Worm (Caenorhabditis elegans) whole organism, midembryonic: ENCODE results near the gene C27C12.3.

Source experiments
- T22C8.4 ChIP-seq: fragments of 200-800 bp; sonication (Bioruptor generic); IDR thresholded peaks from 2 replicates; pipeline ENCODE4 v1.3.6; 2022; ENCODE audit warnings: missing genetic modification characterization, missing compliant biosample characterization
- cog-1 ChIP-seq: sonication (generic microtip); optimal IDR thresholded peaks from 2 replicates; lab custom pipeline; 2016; ENCODE audit warnings: missing genetic modification characterization, missing compliant biosample characterization
- flt-1 ChIP-seq: fragments of 200-800 bp; sonication (Bioruptor generic); IDR thresholded peaks from 2 replicates; pipeline ENCODE4 v1.3.6; 2022; ENCODE audit warnings: missing genetic modification characterization, missing compliant biosample characterization
- ref-1 ChIP-seq: fragments of 200-800 bp; sonication (Bioruptor generic); conservative IDR thresholded peaks from 2 replicates; pipeline ENCODE4 v1.3.6; 2022; ENCODE audit warnings: missing genetic modification reagents, missing genetic modification characterization, missing compliant biosample characterization
- tab-1 ChIP-seq: fragments of 200-800 bp; sonication (Bioruptor generic); IDR thresholded peaks from 2 replicates; pipeline ENCODE4 v1.3.6; 2022; ENCODE audit warnings: missing genetic modification characterization, missing compliant biosample characterization
- ztf-23 ChIP-seq: fragments of 200-800 bp; sonication (Bioruptor generic); IDR thresholded peaks from 2 replicates; pipeline ENCODE4 v1.3.6; 2022; ENCODE audit warnings: missing genetic modification reagents, missing genetic modification characterization, missing compliant biosample characterization
- ztf-29 ChIP-seq: fragments of 200-800 bp; sonication (Bioruptor generic); IDR thresholded peaks from 2 replicates; pipeline ENCODE4 v1.3.6; 2022; ENCODE audit warnings: missing genetic modification reagents, missing genetic modification characterization, missing compliant biosample characterization

DNA sequence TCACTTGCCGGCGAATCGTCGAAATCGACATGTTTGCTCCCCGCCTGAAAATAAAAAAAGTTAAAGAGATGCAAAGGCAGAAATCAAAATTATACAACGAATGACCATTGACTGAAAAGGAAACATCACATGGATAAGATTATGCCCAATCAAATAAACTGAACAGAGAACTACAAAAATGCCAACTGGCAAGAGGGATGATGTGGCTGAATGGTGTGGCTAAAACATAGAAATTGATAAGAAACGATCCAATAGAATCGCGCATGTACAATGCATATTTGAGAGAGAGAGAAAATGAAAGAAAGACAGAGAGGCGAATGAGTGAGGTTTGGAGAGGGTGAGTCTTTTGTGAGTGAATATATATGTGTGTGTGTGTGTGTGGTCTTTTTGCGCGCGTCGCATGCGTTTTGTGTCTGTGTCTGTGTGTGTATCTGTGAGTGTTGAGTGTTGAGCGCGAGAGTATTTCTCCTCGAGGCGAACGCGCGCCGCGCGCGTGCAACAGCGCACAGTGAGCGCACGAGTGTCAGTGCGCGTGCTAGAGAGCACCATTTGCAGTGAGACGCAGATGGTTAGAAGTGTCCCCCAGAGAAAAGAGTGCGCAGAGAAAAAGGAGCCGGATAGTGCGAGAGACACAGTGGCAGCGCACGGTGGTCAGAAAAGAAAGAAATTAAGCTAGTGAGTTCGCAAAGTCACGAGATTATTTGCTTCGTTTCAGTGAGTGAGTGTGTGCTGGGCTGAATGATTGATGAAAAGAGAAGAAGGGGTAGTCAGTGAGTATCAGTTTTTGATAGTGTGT lies 47.0 kb downstream of the C27C12.3 start, which contains the start of gene epn-1:
- TF ChIP-seq flt-1 (GFP tag; lab: Robert Waterston, UW) (peak; percentile 82; the same call in 1 of the 2 replicates), ztf-23 (GFP tag; lab: Robert Waterston, UW) (peak; percentile 60; the same call in 1 of the 2 replicates), ref-1 (GFP tag; lab: Robert Waterston, UW) (no peak), ztf-29 (no peak), tab-1 (GFP tag; lab: Robert Waterston, UW) (0 out of 2 replicates have a peak, but pooled peaks have one; percentile 64), cog-1 (tag; lab: Kevin White, UChicago) (peak; percentile 93), T22C8.4 (peak; percentile 27)
